Worm (Caenorhabditis elegans): ENCODE measurements around the gene jhdm-1.

ce11 chrIII:6420995-6421404, 33.3 kb upstream of the jhdm-1 start:
- TF ChIP-seq ces-1 (GFP tag; optimal IDR thresholded peaks at IDR 0.05) = peak; percentile 75
- TF ChIP-seq bed-3 (GFP tag; optimal IDR thresholded peaks at IDR 0.05) = no peak
- no peak for TF ChIP-seq sem-2 (GFP tag; optimal IDR thresholded peaks at IDR 0.05)
- no peak for TF ChIP-seq flh-1 (GFP tag; optimal IDR thresholded peaks at IDR 0.05)
- TF ChIP-seq lsy-2 (tag; optimal IDR thresholded peaks at IDR 0.05) = peak; percentile 37
- TF ChIP-seq blmp-1 (tag; optimal IDR thresholded peaks at IDR 0.05) = no peak
- TF ChIP-seq cnd-1 (tag; optimal IDR thresholded peaks at IDR 0.05) = peak; percentile 61
- TF ChIP-seq pha-4 (tag; optimal IDR thresholded peaks at IDR 0.05) = peak; percentile 82
- TF ChIP-seq mab-5 (tag; optimal IDR thresholded peaks at IDR 0.05) = no peak
- TF ChIP-seq snpc-4 (tag; optimal IDR thresholded peaks at IDR 0.05) = no peak
- TF ChIP-seq nhr-12 (tag; optimal IDR thresholded peaks at IDR 0.05) = no peak
- no peak for TF ChIP-seq elt-3 (tag; optimal IDR thresholded peaks at IDR 0.05)
- TF ChIP-seq nhr-28 (tag; optimal IDR thresholded peaks at IDR 0.05) = no peak
- TF ChIP-seq ztf-11 (tag; optimal IDR thresholded peaks at IDR 0.05) = no peak

All from whole organism, mixed stage, embryonic.